Worm (Caenorhabditis elegans): ENCODE results near the gene C09B9.4.
"Not testable (repeated sequence)": the region's sequence is repeated elsewhere in the genome, so short reads cannot be mapped to it uniquely, and the experiment has no call there.

C09B9.4 gene

ce11 chrIV:5033276-5033675 lies at the start of gene C09B9.4:
Gene C09B9.4 (minus strand): TSS chrIV:5033376.
- TF ChIP-seq med-1 (GFP tag; optimal IDR thresholded peaks at IDR 0.05; ENCODE audit: insufficient read depth) (no peak), klf-2 (GFP tag; conservative IDR thresholded peaks at IDR 0.05) (no peak), T22C8.4 (GFP tag; IDR thresholded peaks at IDR 0.05) (no peak), flt-1 (GFP tag; IDR thresholded peaks at IDR 0.05) (no peak), tab-1 (GFP tag; IDR thresholded peaks at IDR 0.05) (no peak), ztf-29 (GFP tag; IDR thresholded peaks at IDR 0.05) (no peak), ref-1 (GFP tag; conservative IDR thresholded peaks at IDR 0.05) (no peak), ztf-23 (GFP tag; IDR thresholded peaks at IDR 0.05) (no peak), cog-1 (tag; optimal IDR thresholded peaks at IDR 0.05) (no peak)

ce11 chrIV:5081122-5081521 lies 47.9 kb upstream of the C09B9.4 start:
- TF ChIP-seq cog-1 (tag; optimal IDR thresholded peaks at IDR 0.05), result no peak
- TF ChIP-seq flt-1 (GFP tag; IDR thresholded peaks at IDR 0.05), result no peak
- no peak for TF ChIP-seq med-1 (GFP tag; optimal IDR thresholded peaks at IDR 0.05; ENCODE audit: insufficient read depth)
- TF ChIP-seq ztf-23 (GFP tag; IDR thresholded peaks at IDR 0.05), result no peak
- no peak for TF ChIP-seq tab-1 (GFP tag; IDR thresholded peaks at IDR 0.05)
- TF ChIP-seq klf-2 (GFP tag; conservative IDR thresholded peaks at IDR 0.05), result no peak
- TF ChIP-seq T22C8.4 (GFP tag; IDR thresholded peaks at IDR 0.05), result no peak
- TF ChIP-seq ref-1 (GFP tag; conservative IDR thresholded peaks at IDR 0.05), result no peak
- no peak for TF ChIP-seq ztf-29 (GFP tag; IDR thresholded peaks at IDR 0.05)

ce11 chrIV:5078846-5079245 lies 45.7 kb upstream of the C09B9.4 start:
- TF ChIP-seq ztf-29 (GFP tag; IDR thresholded peaks at IDR 0.05), result no peak
- peak; percentile 2 for TF ChIP-seq cog-1 (tag; optimal IDR thresholded peaks at IDR 0.05)

- TF ChIP-seq tab-1 (GFP tag; IDR thresholded peaks at IDR 0.05), result 0 out of 2 replicates have a peak, but pooled peaks have one; percentile 22
- TF ChIP-seq ztf-23 (GFP tag; IDR thresholded peaks at IDR 0.05), result no peak; the same call in 1 of the 2 replicates
Observed at ce11 chrIV:5077918-5078317, 44.7 kb upstream of the C09B9.4 start.

- TF ChIP-seq ztf-29 (GFP tag; IDR thresholded peaks at IDR 0.05) (no peak), T22C8.4 (GFP tag; IDR thresholded peaks at IDR 0.05) (no peak), flt-1 (GFP tag; IDR thresholded peaks at IDR 0.05) (no peak), med-1 (GFP tag; optimal IDR thresholded peaks at IDR 0.05; ENCODE audit: insufficient read depth) (no peak), klf-2 (GFP tag; conservative IDR thresholded peaks at IDR 0.05) (no peak), tab-1 (GFP tag; IDR thresholded peaks at IDR 0.05) (no peak), ref-1 (GFP tag; conservative IDR thresholded peaks at IDR 0.05) (no peak), ztf-23 (GFP tag; IDR thresholded peaks at IDR 0.05) (no peak), cog-1 (tag; optimal IDR thresholded peaks at IDR 0.05) (no peak)
Observed at ce11 chrIV:5076607-5077006, 43.4 kb upstream of the C09B9.4 start.

ce11 chrIV:5073836-5074235 lies 40.7 kb upstream of the C09B9.4 start:
- TF ChIP-seq med-1 (GFP tag; optimal IDR thresholded peaks at IDR 0.05; ENCODE audit: insufficient read depth), result no peak
- no peak for TF ChIP-seq flt-1 (GFP tag; IDR thresholded peaks at IDR 0.05)
- TF ChIP-seq ref-1 (GFP tag; conservative IDR thresholded peaks at IDR 0.05), result no peak
- no peak for TF ChIP-seq ztf-23 (GFP tag; IDR thresholded peaks at IDR 0.05)
- no peak for TF ChIP-seq T22C8.4 (GFP tag; IDR thresholded peaks at IDR 0.05)

ce11 chrIV:5070593-5070992 lies 37.4 kb upstream of the C09B9.4 start, which contains the start of gene C02B10.6:
Gene C02B10.6 (plus strand): TSS chrIV:5070893.
- TF ChIP-seq ztf-23 (GFP tag; IDR thresholded peaks at IDR 0.05); tab-1 (GFP tag; IDR thresholded peaks at IDR 0.05); klf-2 (GFP tag; conservative IDR thresholded peaks at IDR 0.05): not testable (repeated sequence)

- not testable (repeated sequence) for TF ChIP-seq flt-1 (GFP tag; IDR thresholded peaks at IDR 0.05); ref-1 (GFP tag; conservative IDR thresholded peaks at IDR 0.05); ztf-23 (GFP tag; IDR thresholded peaks at IDR 0.05)
Observed at ce11 chrIV:5068541-5068940, 35.4 kb upstream of the C09B9.4 start, which contains the start of the genes R13H9.6 and rmd-6. Gene R13H9.6 (minus strand): TSS chrIV:5068641. Gene rmd-6 (plus strand): TSS chrIV:5068845.

- not testable (repeated sequence) for TF ChIP-seq flt-1 (GFP tag; IDR thresholded peaks at IDR 0.05); ref-1 (GFP tag; conservative IDR thresholded peaks at IDR 0.05); T22C8.4 (GFP tag; IDR thresholded peaks at IDR 0.05)
Observed at ce11 chrIV:5066887-5067286, 33.7 kb upstream of the C09B9.4 start, which contains the start of gene ttbk-2.2. Gene ttbk-2.2 (minus strand): TSS chrIV:5066987.

ce11 chrIV:5064961-5065360 lies 31.8 kb upstream of the C09B9.4 start, which contains the start of gene msp-53:
Gene msp-53 (minus strand): TSS chrIV:5065061.
- TF ChIP-seq T22C8.4 (GFP tag; IDR thresholded peaks at IDR 0.05); med-1 (GFP tag; optimal IDR thresholded peaks at IDR 0.05; ENCODE audit: insufficient read depth); ztf-29 (GFP tag; IDR thresholded peaks at IDR 0.05): not testable (repeated sequence)

- TF ChIP-seq cog-1 (tag; optimal IDR thresholded peaks at IDR 0.05) (no peak), ref-1 (GFP tag; conservative IDR thresholded peaks at IDR 0.05) (no peak)
Observed at ce11 chrIV:5063297-5063696, 30.1 kb upstream of the C09B9.4 start.

- TF ChIP-seq tab-1 (GFP tag; IDR thresholded peaks at IDR 0.05); T22C8.4 (GFP tag; IDR thresholded peaks at IDR 0.05); ref-1 (GFP tag; conservative IDR thresholded peaks at IDR 0.05): not testable (repeated sequence)
Observed at ce11 chrIV:5062278-5062677, 29.1 kb upstream of the C09B9.4 start, which contains the start of gene msp-57. Gene msp-57 (plus strand): TSS chrIV:5062578.
